Fruit fly (Drosophila melanogaster): ENCODE results near the gene Mocs1.

dm6 chr3L:11021958-11022357 lies 48.4 kb upstream of the Mocs1 start:
- no peak for TF ChIP-seq psq (optimal IDR thresholded peaks at IDR 0.05)
- no peak for TF ChIP-seq CG8478 (optimal IDR thresholded peaks at IDR 0.05)
- TF ChIP-seq EcR (GFP tag; optimal IDR thresholded peaks at IDR 0.05): no peak

All from whole organism.